Fruit fly (Drosophila melanogaster) whole organism, wandering third instar larva: ENCODE measurements around the gene CG14634.

ENCODE experiments used
- Abd-B ChIP-seq: fragments of >200 bp; optimal IDR thresholded peaks from 2 replicates; lab custom pipeline; 2017; ENCODE audit warnings: missing biosample characterization, missing genetic modification characterization
- CG9705 ChIP-seq: fragments of 200-800 bp; sonication (Bioruptor generic); optimal IDR thresholded peaks from 2 replicates; lab custom pipeline; 2018; ENCODE audit warnings: missing biosample characterization, mild to moderate bottlenecking, missing genetic modification characterization
- CrebA ChIP-seq: fragments of 200-800 bp; sonication (Bioruptor generic); optimal IDR thresholded peaks from 2 replicates; lab custom pipeline; 2016; ENCODE audit warnings: missing biosample characterization, mild to moderate bottlenecking, missing genetic modification characterization, borderline replicate concordance
- Dfd ChIP-seq: fragments of >200 bp; optimal IDR thresholded peaks from 2 replicates; lab custom pipeline; 2017; ENCODE audit warnings: missing biosample characterization, missing genetic modification characterization
- Dif ChIP-seq: fragments of 200-275, 200-300 bp; sonication (Bioruptor generic); optimal IDR thresholded peaks from 2 replicates; lab custom pipeline; 2018; ENCODE audit warnings: missing biosample characterization, missing genetic modification characterization; ENCODE audit not compliant: partially characterized antibody
- GATAd ChIP-seq: sonication (Bioruptor generic); optimal IDR thresholded peaks from 2 replicates; lab custom pipeline; 2016; ENCODE audit warnings: missing biosample characterization, missing genetic modification characterization
- HLH106 ChIP-seq: fragments of 200-800 bp; optimal IDR thresholded peaks from 3 replicates; lab custom pipeline; 2019; ENCODE audit warnings: missing biosample characterization, mild to moderate bottlenecking, missing genetic modification characterization, moderate library complexity
- Hnf4 ChIP-seq: fragments of 200-800 bp; sonication (Bioruptor generic); optimal IDR thresholded peaks from 2 replicates; lab custom pipeline; 2016; ENCODE audit warnings: missing biosample characterization, mild to moderate bottlenecking, missing genetic modification characterization
- Hr83 ChIP-seq: fragments of 200-300 bp; sonication (Bioruptor generic); optimal IDR thresholded peaks from 2 replicates; lab custom pipeline; 2016; ENCODE audit warnings: missing biosample characterization, mild to moderate bottlenecking, missing genetic modification characterization, moderate library complexity; ENCODE audit not compliant: poor library complexity, severe bottlenecking
- Jra ChIP-seq: sonication (Bioruptor generic); optimal IDR thresholded peaks from 2 replicates; lab custom pipeline; 2016; ENCODE audit warnings: missing biosample characterization, missing genetic modification characterization
- Mio ChIP-seq: sonication (Bioruptor generic); optimal IDR thresholded peaks from 2 replicates; lab custom pipeline; 2016; ENCODE audit warnings: missing biosample characterization, missing genetic modification characterization
- Myc ChIP-seq: fragments of >200 bp; optimal IDR thresholded peaks from 2 replicates; lab custom pipeline; 2017
- N ChIP-seq: fragments of >200 bp; optimal IDR thresholded peaks from 2 replicates; lab custom pipeline; 2018; ENCODE audit warnings: missing biosample characterization, missing external identifiers, missing genetic modification characterization
- Sp1 ChIP-seq: fragments of 200-800 bp; sonication (Bioruptor generic); optimal IDR thresholded peaks from 3 replicates; lab custom pipeline; 2019; ENCODE audit warnings: missing biosample characterization, mild to moderate bottlenecking, missing genetic modification characterization, moderate library complexity
- Vsx2 ChIP-seq: fragments of 200-300, 225-300 bp; sonication (Bioruptor generic); optimal IDR thresholded peaks from 2 replicates; lab custom pipeline; 2018; ENCODE audit warnings: missing biosample characterization, missing genetic modification characterization; ENCODE audit not compliant: partially characterized antibody
- br ChIP-seq: fragments of 200-800 bp; sonication (Bioruptor generic); optimal IDR thresholded peaks from 2 replicates; lab custom pipeline; 2016; ENCODE audit warnings: missing biosample characterization, missing genetic modification characterization
- brk ChIP-seq: fragments of 200-800 bp; sonication (Bioruptor generic); optimal IDR thresholded peaks from 2 replicates; lab custom pipeline; 2016; ENCODE audit warnings: missing biosample characterization, mild to moderate bottlenecking, missing genetic modification characterization
- dl ChIP-seq, 2 experiments: fragments of 175-275, 200-275 bp in 1 of 2; fragments of 200-275 bp in 1 of 2; sonication (Bioruptor generic); optimal IDR thresholded peaks; lab custom pipeline; 2018; ENCODE audit warnings: mild to moderate bottlenecking in 2 of 2, missing biosample characterization in 2 of 2, missing genetic modification characterization in 2 of 2, moderate library complexity in 2 of 2; ENCODE audit not compliant: partially characterized antibody in 2 of 2, insufficient read depth in 1 of 2
- dmrt93B ChIP-seq: fragments of 200-800 bp; sonication (Bioruptor generic); optimal IDR thresholded peaks from 2 replicates; lab custom pipeline; 2018; ENCODE audit warnings: missing biosample characterization, mild to moderate bottlenecking, missing genetic modification characterization
- ey ChIP-seq: fragments of 200-800 bp; sonication (Bioruptor generic); optimal IDR thresholded peaks from 2 replicates; lab custom pipeline; 2016; ENCODE audit warnings: missing biosample characterization, missing genetic modification characterization
- foxo ChIP-seq, 2 experiments: fragments of 200-800 bp; sonication (Bioruptor generic); optimal IDR thresholded peaks; 2 replicates in 1 of 2; 3 replicates in 1 of 2; lab custom pipeline; 2016 to 2017; ENCODE audit warnings: missing biosample characterization in 2 of 2, missing genetic modification characterization in 2 of 2
- fru ChIP-seq: fragments of 200-800 bp; sonication (Bioruptor generic); optimal IDR thresholded peaks from 3 replicates; lab custom pipeline; 2016; ENCODE audit warnings: missing biosample characterization, mild to moderate bottlenecking, missing genetic modification characterization
- h ChIP-seq: fragments of 200-800 bp; sonication (Bioruptor generic); optimal IDR thresholded peaks from 3 replicates; lab custom pipeline; 2016; ENCODE audit warnings: missing biosample characterization, mild to moderate bottlenecking, missing genetic modification characterization
- jim ChIP-seq: fragments of 175-275, 200-325 bp; sonication (Bioruptor generic); optimal IDR thresholded peaks from 2 replicates; lab custom pipeline; 2016; ENCODE audit warnings: missing biosample characterization, mild to moderate bottlenecking, missing genetic modification characterization
- pan ChIP-seq: fragments of >200 bp; optimal IDR thresholded peaks from 2 replicates; lab custom pipeline; 2017
- psq ChIP-seq: fragments of 200-800 bp; sonication (Bioruptor generic); optimal IDR thresholded peaks from 3 replicates; lab custom pipeline; 2017; ENCODE audit warnings: missing biosample characterization, mild to moderate bottlenecking, missing genetic modification characterization, moderate library complexity
- rgr ChIP-seq: fragments of 200-800 bp; sonication (Bioruptor generic); optimal IDR thresholded peaks from 3 replicates; lab custom pipeline; 2016; ENCODE audit warnings: missing biosample characterization, mild to moderate bottlenecking, missing genetic modification characterization
- sage ChIP-seq: fragments of 200-800 bp; sonication (Bioruptor generic); optimal IDR thresholded peaks from 2 replicates; lab custom pipeline; 2016; ENCODE audit warnings: missing biosample characterization, mild to moderate bottlenecking, missing genetic modification characterization
- sv ChIP-seq: fragments of 200-800 bp; sonication (Bioruptor generic); optimal IDR thresholded peaks from 3 replicates; lab custom pipeline; 2016; ENCODE audit warnings: missing biosample characterization, missing genetic modification characterization
- tai ChIP-seq: sonication (Bioruptor generic); optimal IDR thresholded peaks from 2 replicates; lab custom pipeline; 2016; ENCODE audit warnings: missing biosample characterization, missing genetic modification characterization

The CG14634 gene

DNA sequence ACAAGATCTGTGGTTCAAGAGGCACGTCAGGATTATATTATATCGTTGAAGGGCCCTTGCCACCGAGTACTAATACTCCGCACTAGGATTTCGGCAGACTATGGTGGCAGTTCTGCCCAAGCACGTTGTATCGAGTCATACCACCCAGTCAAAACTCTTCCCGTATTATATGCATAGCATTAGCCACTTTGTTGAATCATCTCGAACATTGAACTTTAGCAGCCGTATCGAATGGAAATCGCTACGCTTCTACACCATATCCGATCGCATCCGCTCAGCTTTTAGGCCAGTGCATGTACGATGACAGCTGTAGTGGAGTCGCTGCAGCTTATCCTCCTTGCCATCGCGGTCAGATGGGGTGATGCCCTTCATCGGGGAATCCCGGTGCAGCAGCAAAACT, 13.0 kb downstream of the CG14634 start, which contains the start of gene CG11664:
Gene CG11664 (plus strand): TSS at position 301 of the 400 bp plus-strand sequence.
- no peak for TF ChIP-seq Hr83 (GFP tag; lab: Kevin White, UChicago)
- TF ChIP-seq GATAd: no peak
- no peak for TF ChIP-seq Jra (GFP tag; lab: Kevin White, UChicago)
- no peak for TF ChIP-seq HLH106 (tag; lab: Kevin White, UChicago)
- no peak for TF ChIP-seq pan (lab: Kevin White, UChicago)
- TF ChIP-seq fru (GFP tag; lab: Kevin White, UChicago): no peak
- TF ChIP-seq h: no peak
- TF ChIP-seq foxo (GFP tag; optimal IDR thresholded peaks at IDR 0.05; lab: Kevin White, UChicago): no peak
- TF ChIP-seq brk: no peak
- TF ChIP-seq sv (GFP tag; lab: Kevin White, UChicago): no peak
- no peak for TF ChIP-seq ey (GFP tag; lab: Kevin White, UChicago)
- no peak for TF ChIP-seq br (GFP tag; lab: Kevin White, UChicago)
- no peak for TF ChIP-seq Mio (GFP tag; lab: Kevin White, UChicago)
- TF ChIP-seq N (GFP tag; lab: Kevin White, UChicago): no peak
- no peak for TF ChIP-seq Dif (GFP tag; lab: Kevin White, UChicago)
- no peak for TF ChIP-seq tai (GFP tag; lab: Kevin White, UChicago)
- TF ChIP-seq, all 38 proteins: peak for 0

DNA sequence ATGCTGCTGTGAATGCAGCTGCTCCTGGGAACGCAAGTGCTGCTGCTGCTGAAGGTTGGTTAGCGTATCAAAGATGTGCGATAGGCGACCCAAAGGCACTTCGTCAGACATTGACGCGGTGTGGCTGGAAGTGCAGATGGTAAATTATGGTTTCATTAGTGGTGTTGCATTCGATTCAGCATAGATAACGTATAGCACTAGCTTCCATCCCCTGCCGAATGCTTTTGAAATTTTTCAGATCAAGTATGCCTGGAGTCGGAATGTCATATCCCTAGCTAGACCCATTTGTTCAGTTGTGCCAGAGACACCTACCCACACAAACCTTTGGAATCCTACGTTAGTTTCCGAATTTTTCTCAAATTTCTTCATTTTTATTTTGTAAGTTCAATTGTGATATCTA, 31.8 kb downstream of the CG14634 start, which contains the start of gene CG11663:
Gene CG11663 (plus strand): TSS at position 301 of the 400 bp plus-strand sequence.
- TF ChIP-seq Sp1 (GFP tag; lab: Kevin White, UChicago) (no peak), jim (no peak), Dfd (no peak), fru (GFP tag; lab: Kevin White, UChicago) (no peak), dl (GFP tag; optimal IDR thresholded peaks at IDR 0.05; lab: Kevin White, UChicago; ENCODE audit: insufficient read depth in 1 of 2, partially characterized antibody in 2 of 2) (no peak), brk (no peak), ey (GFP tag; lab: Kevin White, UChicago) (no peak), Jra (GFP tag; lab: Kevin White, UChicago) (no peak), br (GFP tag; lab: Kevin White, UChicago) (no peak), Mio (GFP tag; lab: Kevin White, UChicago) (no peak), Myc (lab: Kevin White, UChicago) (no peak), foxo (GFP tag; optimal IDR thresholded peaks at IDR 0.05; lab: Kevin White, UChicago) (no peak), GATAd (no peak), Hr83 (GFP tag; lab: Kevin White, UChicago) (no peak)

DNA sequence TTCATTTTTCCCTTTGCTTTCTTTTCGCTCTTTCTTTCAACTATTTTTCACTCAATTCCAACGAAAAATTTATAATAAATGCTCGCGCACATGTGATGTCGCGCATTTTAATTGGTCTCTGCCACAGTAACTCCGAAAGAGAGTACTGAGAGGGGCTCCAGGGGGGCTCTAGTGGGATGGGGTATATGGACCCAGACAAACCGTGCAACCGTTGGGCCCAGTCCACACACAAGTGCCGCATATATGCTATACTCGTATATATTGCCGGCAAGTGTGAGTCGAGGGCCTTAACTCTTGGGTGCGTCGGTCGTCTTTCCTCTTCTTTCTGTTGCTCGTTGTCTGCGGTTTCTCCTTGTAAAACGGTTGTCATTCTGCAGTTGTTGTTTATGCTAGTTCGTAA, 36.0 kb downstream of the CG14634 start:
- peak in 1 of 2 experiments; percentile 21 for TF ChIP-seq foxo (GFP tag; optimal IDR thresholded peaks at IDR 0.05; lab: Kevin White, UChicago)
- TF ChIP-seq CrebA (GFP tag; lab: Kevin White, UChicago): no peak
- TF ChIP-seq N (GFP tag; lab: Kevin White, UChicago): no peak
- no peak for TF ChIP-seq Mio (GFP tag; lab: Kevin White, UChicago)
- no peak for TF ChIP-seq Sp1 (GFP tag; lab: Kevin White, UChicago)
- TF ChIP-seq psq (GFP tag; lab: Kevin White, UChicago): peak; percentile 26
- TF ChIP-seq dl (GFP tag; optimal IDR thresholded peaks at IDR 0.05; lab: Kevin White, UChicago; ENCODE audit: insufficient read depth in 1 of 2, partially characterized antibody in 2 of 2): no peak
- TF ChIP-seq Abd-B (GFP tag; lab: Kevin White, UChicago): no peak
- TF ChIP-seq Vsx2 (GFP tag; lab: Kevin White, UChicago): no peak
- no peak for TF ChIP-seq ey (GFP tag; lab: Kevin White, UChicago)
- peak; percentile 26 for TF ChIP-seq fru (GFP tag; lab: Kevin White, UChicago)
- no peak for TF ChIP-seq Jra (GFP tag; lab: Kevin White, UChicago)
- no peak for TF ChIP-seq sv (GFP tag; lab: Kevin White, UChicago)
- TF ChIP-seq rgr: no peak
- no peak for TF ChIP-seq HLH106 (tag; lab: Kevin White, UChicago)
- no peak for TF ChIP-seq GATAd
- TF ChIP-seq h: no peak
- TF ChIP-seq brk: no peak

DNA sequence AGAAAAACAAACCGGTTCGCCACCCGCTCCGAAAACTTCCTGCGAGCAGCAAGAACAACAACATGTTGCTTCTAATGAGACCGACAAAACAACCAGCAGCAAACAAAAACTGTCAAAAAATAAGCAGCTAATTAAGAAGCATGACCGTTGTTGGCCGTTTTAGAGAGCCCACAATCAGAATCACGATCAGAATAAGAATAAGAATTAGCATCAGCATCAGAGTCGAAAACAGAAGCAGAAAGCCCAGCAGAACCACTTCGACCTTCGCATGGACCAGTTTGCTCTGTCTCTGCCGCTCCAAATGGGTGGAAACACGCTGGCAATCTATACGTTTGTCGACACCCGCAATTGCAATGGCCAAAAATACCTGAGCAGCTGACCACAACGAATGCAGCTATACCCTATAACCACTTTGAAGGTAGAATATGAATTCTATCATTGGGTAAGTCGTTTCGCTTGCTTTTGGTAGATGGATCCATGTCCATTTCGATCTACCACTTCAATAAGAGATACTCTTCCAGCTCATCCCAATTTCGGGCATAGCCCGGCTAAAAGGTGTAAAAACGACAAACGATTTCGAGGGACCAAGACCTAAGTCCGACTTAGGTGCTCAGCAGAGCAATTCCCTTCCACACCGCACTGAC, 37.1 kb downstream of the CG14634 start:
- TF ChIP-seq Abd-B (GFP tag; lab: Kevin White, UChicago) (no peak), Mio (GFP tag; lab: Kevin White, UChicago) (no peak), CG9705 (GFP tag; lab: Kevin White, UChicago) (no peak), Sp1 (GFP tag; lab: Kevin White, UChicago) (no peak), fru (GFP tag; lab: Kevin White, UChicago) (no peak), Dif (GFP tag; lab: Kevin White, UChicago) (no peak), Hr83 (GFP tag; lab: Kevin White, UChicago) (no peak), dmrt93B (GFP tag; lab: Kevin White, UChicago) (no peak), brk (no peak), jim (no peak), sage (no peak), Hnf4 (no peak), sv (GFP tag; lab: Kevin White, UChicago) (no peak), tai (GFP tag; lab: Kevin White, UChicago) (no peak), Myc (lab: Kevin White, UChicago) (no peak), Dfd (no peak), N (GFP tag; lab: Kevin White, UChicago) (no peak)
- TF ChIP-seq, all 38 proteins: peak for 0
